Fruit fly (Drosophila melanogaster): Measurements from ENCODE around the gene CG13887.

The CG13887 gene

dm6 chr3L:802700-803273, 34.9 kb upstream of the CG13887 start (continued):
- peak; percentile 94 for TF ChIP-seq HLH3B (GFP tag; IDR thresholded peaks at IDR 0.05)
- TF ChIP-seq ATbp (GFP tag; optimal IDR thresholded peaks at IDR 0.05): peak; percentile 91
- TF ChIP-seq CG10462 (GFP tag; optimal IDR thresholded peaks at IDR 0.05): peak; percentile 63
- peak; percentile 58 for TF ChIP-seq Lim3 (GFP tag; IDR thresholded peaks at IDR 0.05)
- peak; percentile 80 for TF ChIP-seq CG18619 (GFP tag; optimal IDR thresholded peaks at IDR 0.05)
- peak; percentile 96 for TF ChIP-seq vvl (GFP tag; IDR thresholded peaks at IDR 0.05)
- peak; percentile 76 for TF ChIP-seq CG15011 (GFP tag; optimal IDR thresholded peaks at IDR 0.05)
- peak; percentile 62 for TF ChIP-seq CG18011 (GFP tag; optimal IDR thresholded peaks at IDR 0.05)
- TF ChIP-seq CG11723 (GFP tag; optimal IDR thresholded peaks at IDR 0.05): peak; percentile 76
- TF ChIP-seq Hr39 (optimal IDR thresholded peaks at IDR 0.05): no peak
- TF ChIP-seq lab (GFP tag; optimal IDR thresholded peaks at IDR 0.05): peak; percentile 94
- TF ChIP-seq CHES-1-like (GFP tag; optimal IDR thresholded peaks at IDR 0.05): peak; percentile 85
- peak; percentile 59 for TF ChIP-seq CG17186 (GFP tag; optimal IDR thresholded peaks at IDR 0.05)
- peak; percentile 93 for TF ChIP-seq Antp (GFP tag; optimal IDR thresholded peaks at IDR 0.05)
- TF ChIP-seq sisA (GFP tag; IDR thresholded peaks at IDR 0.05): peak; percentile 94
- TF ChIP-seq da (GFP tag; optimal IDR thresholded peaks at IDR 0.05): peak; percentile 69
- peak; percentile 87 for TF ChIP-seq bab2 (GFP tag; optimal IDR thresholded peaks at IDR 0.05)
- no peak for TF ChIP-seq Stat92E (GFP tag; optimal IDR thresholded peaks at IDR 0.05)
- peak; percentile 69 for TF ChIP-seq p53 (GFP tag; optimal IDR thresholded peaks at IDR 0.05)
- peak; percentile 92 for TF ChIP-seq CG32532 (GFP tag; IDR thresholded peaks at IDR 0.05)
- TF ChIP-seq CG1603 (tag; optimal IDR thresholded peaks at IDR 0.05): peak; percentile 96
- peak; percentile 87 for TF ChIP-seq Rx (GFP tag; IDR thresholded peaks at IDR 0.05)
- peak; percentile 88 for TF ChIP-seq corto (GFP tag; optimal IDR thresholded peaks at IDR 0.05)
- peak; percentile 89 for TF ChIP-seq CG13424 (tag; optimal IDR thresholded peaks at IDR 0.05)
- TF ChIP-seq sima (GFP tag; optimal IDR thresholded peaks at IDR 0.05): peak; percentile 52
- peak; percentile 86 for TF ChIP-seq CG11398 (GFP tag; optimal IDR thresholded peaks at IDR 0.05)
- TF ChIP-seq Atf3 (GFP tag; optimal IDR thresholded peaks at IDR 0.05): peak; percentile 79
- peak; percentile 71 for TF ChIP-seq odd (GFP tag; optimal IDR thresholded peaks at IDR 0.05)
- TF ChIP-seq CG10543 (GFP tag; optimal IDR thresholded peaks at IDR 0.05): peak; percentile 84
- TF ChIP-seq fu2 (GFP tag; optimal IDR thresholded peaks at IDR 0.05): peak; percentile 85
- TF ChIP-seq Chrac-16 (GFP tag; optimal IDR thresholded peaks at IDR 0.05): peak; percentile 84
- peak; percentile 80 for TF ChIP-seq tx (GFP tag; optimal IDR thresholded peaks at IDR 0.05)
- peak; percentile 57 for TF ChIP-seq CG10431 (GFP tag; optimal IDR thresholded peaks at IDR 0.05)
- peak in 1 of 2 experiments; percentile 88 for TF ChIP-seq eve (GFP tag; optimal IDR thresholded peaks at IDR 0.05)
- peak; percentile 82 for TF ChIP-seq btn (GFP tag; optimal IDR thresholded peaks at IDR 0.05)
- TF ChIP-seq CG6175 (GFP tag; IDR thresholded peaks at IDR 0.05): peak; percentile 82
- TF ChIP-seq stc (GFP tag; IDR thresholded peaks at IDR 0.05): peak; percentile 90
- peak; percentile 96 for TF ChIP-seq Drgx (GFP tag; IDR thresholded peaks at IDR 0.05)
- peak; percentile 80 for TF ChIP-seq CG10147 (GFP tag; optimal IDR thresholded peaks at IDR 0.05)
- peak; percentile 78 for TF ChIP-seq CG6854 (GFP tag; optimal IDR thresholded peaks at IDR 0.05)
- TF ChIP-seq Dref (GFP tag; IDR thresholded peaks at IDR 0.05): peak; percentile 30; the same call in 1 of the 2 replicates
- peak; percentile 91 for TF ChIP-seq Rfx (GFP tag; IDR thresholded peaks at IDR 0.05)
- peak; percentile 39 for TF ChIP-seq kni (GFP tag; optimal IDR thresholded peaks at IDR 0.05)
- peak; percentile 94 for TF ChIP-seq CG32772 (GFP tag; IDR thresholded peaks at IDR 0.05)
- peak; percentile 62 for TF ChIP-seq sqz (GFP tag; optimal IDR thresholded peaks at IDR 0.05)
- peak; percentile 67 for TF ChIP-seq luna (GFP tag; optimal IDR thresholded peaks at IDR 0.05)
- TF ChIP-seq CG6791 (GFP tag; IDR thresholded peaks at IDR 0.05; ENCODE audit: partially characterized antibody): no peak
- TF ChIP-seq CG43689 (GFP tag; IDR thresholded peaks at IDR 0.05): peak; percentile 69
- peak; percentile 78 for TF ChIP-seq CG11696 (GFP tag; IDR thresholded peaks at IDR 0.05)
- peak; percentile 59; the same call in 1 of the 2 replicates for TF ChIP-seq E2f2 (GFP tag; IDR thresholded peaks at IDR 0.05)
- TF ChIP-seq CkIIα-i1 (GFP tag; IDR thresholded peaks at IDR 0.05): no peak
